Fruit fly (Drosophila melanogaster) whole organism, larva: ENCODE measurements around the gene ninaE.
A peak's percentile ranks its signal among the peaks of the same experiment; 100 is the strongest.

Source experiments
- noc ChIP-seq: fragments of 200-800 bp; sonication (Bioruptor generic); optimal IDR thresholded peaks from 3 replicates; lab custom pipeline; 2019; ENCODE audit warnings: missing biosample characterization, mild to moderate bottlenecking, missing genetic modification characterization, moderate library complexity

The ninaE gene

DNA sequence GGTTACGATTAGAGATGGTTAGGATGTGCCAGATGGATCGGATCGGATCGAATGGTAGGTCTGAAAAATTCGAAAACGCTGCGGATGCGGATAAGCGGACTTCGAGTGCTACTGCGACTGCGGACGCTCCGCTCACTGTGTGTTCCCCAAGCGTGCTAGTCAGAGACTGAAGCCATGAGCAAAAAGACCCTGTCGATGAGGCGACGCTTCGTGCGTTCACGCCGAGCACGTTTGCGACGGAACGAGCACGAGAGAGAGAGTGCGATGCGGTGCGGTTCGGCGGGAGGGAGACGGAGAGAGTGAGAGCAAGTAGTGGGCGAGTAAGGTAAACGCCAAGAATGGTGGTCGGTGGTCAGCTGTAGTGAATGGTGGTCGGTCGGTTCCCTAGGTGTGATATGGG lies 51.3 kb downstream of the ninaE start, which contains the start of gene bnl:
TSS of gene bnl (minus strand) at position 131 of the 400 bp plus-strand sequence.
- peak; percentile 61 for TF ChIP-seq noc (tag; lab: Kevin White, UChicago)
